Fruit fly (Drosophila melanogaster) whole organism, prepupa: ENCODE data around the gene CG14777.
A peak's percentile ranks its signal among the peaks of the same experiment; 100 is the strongest.

Source experiments
- Blimp-1 ChIP-seq: fragments of 200-800 bp; sonication (Bioruptor generic); optimal IDR thresholded peaks from 3 replicates; lab custom pipeline; 2017; ENCODE audit warnings: missing biosample characterization, missing genetic modification characterization, mild to moderate bottlenecking, moderate library complexity, missing genetic modification reagents
- CG11294 ChIP-seq: fragments of 200-800 bp; sonication (Bioruptor generic); IDR thresholded peaks from 2 replicates; pipeline ENCODE4 v1.3.6; 2022; ENCODE audit warnings: missing biosample characterization, missing genetic modification characterization
- CG11762 ChIP-seq: fragments of 200-800 bp; sonication (Bioruptor generic); optimal IDR thresholded peaks from 3 replicates; lab custom pipeline; 2016; ENCODE audit warnings: missing biosample characterization, missing genetic modification characterization; ENCODE audit not compliant: insufficient read depth
- CG11902 ChIP-seq: fragments of 200-800 bp; sonication (Bioruptor generic); optimal IDR thresholded peaks from 3 replicates; lab custom pipeline; 2016; ENCODE audit warnings: missing biosample characterization, missing genetic modification characterization
- CG15336 ChIP-seq: fragments of 200-800 bp; sonication (Bioruptor generic); IDR thresholded peaks from 2 replicates; pipeline ENCODE4 v1.3.6; 2022; ENCODE audit warnings: missing biosample characterization, missing genetic modification characterization
- CG16779 ChIP-seq: fragments of 200-800 bp; sonication (Bioruptor generic); optimal IDR thresholded peaks from 3 replicates; lab custom pipeline; 2017; ENCODE audit warnings: missing biosample characterization, mild to moderate bottlenecking, missing genetic modification characterization
- CG3032 ChIP-seq: fragments of 200-800 bp; optimal IDR thresholded peaks from 2 replicates; lab custom pipeline; 2019; ENCODE audit warnings: missing biosample characterization, mild to moderate bottlenecking, missing genetic modification characterization, moderate library complexity
- CG31627 ChIP-seq: fragments of 200-800 bp; sonication (Bioruptor generic); optimal IDR thresholded peaks from 3 replicates; lab custom pipeline; 2016; ENCODE audit warnings: missing biosample characterization, missing genetic modification characterization
- CG32006 ChIP-seq: fragments of 200-800 bp; sonication (Bioruptor generic); optimal IDR thresholded peaks from 3 replicates; lab custom pipeline; 2017; ENCODE audit warnings: missing biosample characterization, mild to moderate bottlenecking, missing genetic modification characterization
- CG34406 ChIP-seq: fragments of 200-800 bp; sonication (Bioruptor generic); optimal IDR thresholded peaks from 3 replicates; lab custom pipeline; 2016; ENCODE audit warnings: missing biosample characterization, missing genetic modification characterization
- CG3919 ChIP-seq: fragments of 200-800 bp; sonication (Bioruptor generic); optimal IDR thresholded peaks from 3 replicates; lab custom pipeline; 2016; ENCODE audit warnings: missing biosample characterization, missing genetic modification characterization
- CG4318 ChIP-seq: fragments of 200-800 bp; sonication (Bioruptor generic); optimal IDR thresholded peaks from 3 replicates; lab custom pipeline; 2017; ENCODE audit warnings: missing biosample characterization, mild to moderate bottlenecking, missing genetic modification characterization
- CG6163 ChIP-seq: fragments of 200-800 bp; sonication (Bioruptor generic); IDR thresholded peaks from 3 replicates; pipeline ENCODE4 v1.3.6; 2022; ENCODE audit warnings: missing biosample characterization, missing genetic modification characterization
- CG6276 ChIP-seq: fragments of 200-800 bp; sonication (Bioruptor generic); optimal IDR thresholded peaks from 2 replicates; lab custom pipeline; 2017; ENCODE audit warnings: missing biosample characterization, mild to moderate bottlenecking, missing genetic modification characterization
- CG6792 ChIP-seq: fragments of 200-800 bp; sonication (Bioruptor generic); optimal IDR thresholded peaks from 3 replicates; lab custom pipeline; 2016; ENCODE audit warnings: missing biosample characterization, missing genetic modification characterization
- CG6808 ChIP-seq: fragments of 200-800 bp; sonication (Bioruptor generic); optimal IDR thresholded peaks from 3 replicates; lab custom pipeline; 2017; ENCODE audit warnings: missing biosample characterization, missing genetic modification characterization, mild to moderate bottlenecking, moderate library complexity, missing genetic modification reagents
- CG6854 ChIP-seq: fragments of 200-800 bp; sonication (Bioruptor generic); optimal IDR thresholded peaks from 2 replicates; lab custom pipeline; 2017; ENCODE audit warnings: missing biosample characterization, mild to moderate bottlenecking, missing genetic modification characterization
- CG7368 ChIP-seq: fragments of 200-800 bp; sonication (Bioruptor generic); optimal IDR thresholded peaks from 3 replicates; lab custom pipeline; 2016; ENCODE audit warnings: missing biosample characterization, missing genetic modification characterization
- CG8119 ChIP-seq: fragments of 200-800 bp; sonication (Bioruptor generic); IDR thresholded peaks from 3 replicates; pipeline ENCODE4 v1.3.6; 2022; ENCODE audit warnings: missing biosample characterization, missing genetic modification characterization
- CG8319 ChIP-seq: fragments of 200-800 bp; sonication (Bioruptor generic); optimal IDR thresholded peaks from 3 replicates; lab custom pipeline; 2016; ENCODE audit warnings: missing biosample characterization, missing genetic modification characterization
- CG8632 ChIP-seq: fragments of 200-800 bp; sonication (Bioruptor generic); optimal IDR thresholded peaks from 3 replicates; lab custom pipeline; 2016; ENCODE audit warnings: missing biosample characterization, missing genetic modification characterization
- Eip75B ChIP-seq: fragments of 200-800 bp; sonication (Bioruptor generic); optimal IDR thresholded peaks from 3 replicates; lab custom pipeline; 2016; ENCODE audit warnings: missing biosample characterization, missing genetic modification characterization
- Eip78C ChIP-seq: fragments of 200-800 bp; sonication (Bioruptor generic); peaks from one replicate; lab custom pipeline; 2016; ENCODE audit warnings: missing biosample characterization, missing genetic modification characterization
- Eip93F ChIP-seq: fragments of 200-800 bp; sonication (Bioruptor generic); optimal IDR thresholded peaks from 2 replicates; lab custom pipeline; 2016; ENCODE audit warnings: missing biosample characterization, mild to moderate bottlenecking, missing genetic modification characterization
- Gug ChIP-seq: fragments of 200-800 bp; sonication (Bioruptor generic); IDR thresholded peaks from 2 replicates; pipeline ENCODE4 v1.3.6; 2022; ENCODE audit warnings: missing biosample characterization, missing genetic modification characterization
- Hr38 ChIP-seq: sonication (Bioruptor generic); optimal IDR thresholded peaks from 2 replicates; lab custom pipeline; 2016; ENCODE audit warnings: missing biosample characterization, missing genetic modification characterization
- Hr39 ChIP-seq: fragments of 200-800 bp; sonication (Bioruptor generic); optimal IDR thresholded peaks from 2 replicates; lab custom pipeline; 2016; ENCODE audit warnings: missing biosample characterization, missing genetic modification characterization
- Lpt ChIP-seq: fragments of 200-800 bp; sonication (Bioruptor generic); optimal IDR thresholded peaks from 3 replicates; lab custom pipeline; 2016; ENCODE audit warnings: missing biosample characterization, missing genetic modification characterization
- Met ChIP-seq: fragments of 200-800 bp; sonication (Bioruptor generic); optimal IDR thresholded peaks from 3 replicates; lab custom pipeline; 2016; ENCODE audit warnings: missing biosample characterization, missing genetic modification characterization
- OdsH ChIP-seq: fragments of 200-800 bp; sonication (Bioruptor generic); optimal IDR thresholded peaks from 3 replicates; lab custom pipeline; 2016; ENCODE audit warnings: missing biosample characterization, missing genetic modification characterization
- Smox ChIP-seq: fragments of 200-800 bp; sonication (Bioruptor generic); optimal IDR thresholded peaks from 3 replicates; lab custom pipeline; 2016; ENCODE audit warnings: missing biosample characterization, missing genetic modification characterization
- Sox14 ChIP-seq: fragments of 200-800 bp; sonication (Bioruptor generic); optimal IDR thresholded peaks from 3 replicates; lab custom pipeline; 2016; ENCODE audit warnings: missing biosample characterization, missing genetic modification characterization
- Sox15 ChIP-seq: fragments of 200-800 bp; sonication (Bioruptor generic); optimal IDR thresholded peaks from 3 replicates; lab custom pipeline; 2016; ENCODE audit warnings: missing biosample characterization, missing genetic modification characterization
- acj6 ChIP-seq: fragments of 200-800 bp; sonication (Bioruptor generic); optimal IDR thresholded peaks from 3 replicates; lab custom pipeline; 2016; ENCODE audit warnings: missing biosample characterization, missing genetic modification characterization
- cyc ChIP-seq: fragments of 200-800 bp; sonication (Bioruptor generic); optimal IDR thresholded peaks from 3 replicates; lab custom pipeline; 2016; ENCODE audit warnings: missing biosample characterization, missing genetic modification characterization
- dac ChIP-seq: fragments of 200-800 bp; sonication (Bioruptor generic); optimal IDR thresholded peaks from 2 replicates; lab custom pipeline; 2017; ENCODE audit warnings: missing biosample characterization, mild to moderate bottlenecking, missing genetic modification characterization
- dsx ChIP-seq: fragments of 200-800 bp; optimal IDR thresholded peaks from 3 replicates; lab custom pipeline; 2019; ENCODE audit warnings: missing biosample characterization, mild to moderate bottlenecking, missing genetic modification characterization, moderate library complexity; ENCODE audit not compliant: poor library complexity, severe bottlenecking
- eg ChIP-seq: fragments of 200-800 bp; sonication (Bioruptor generic); IDR thresholded peaks from 3 replicates; pipeline ENCODE4 v1.3.6; 2022; ENCODE audit warnings: missing biosample characterization, missing genetic modification characterization
- esn ChIP-seq: fragments of 200-800 bp; sonication (Bioruptor generic); optimal IDR thresholded peaks from 2 replicates; lab custom pipeline; 2016; ENCODE audit warnings: missing biosample characterization, mild to moderate bottlenecking, missing genetic modification characterization, moderate library complexity
- fd59A ChIP-seq: fragments of 200-800 bp; sonication (Bioruptor generic); optimal IDR thresholded peaks from 2 replicates; lab custom pipeline; 2017; ENCODE audit warnings: missing biosample characterization, mild to moderate bottlenecking, missing genetic modification characterization, missing genetic modification reagents
- fd85E ChIP-seq: fragments of 200-800 bp; sonication (Bioruptor generic); optimal IDR thresholded peaks from 3 replicates; lab custom pipeline; 2016; ENCODE audit warnings: missing biosample characterization, missing genetic modification characterization
- fkh ChIP-seq: fragments of 200-800 bp; sonication (Bioruptor generic); optimal IDR thresholded peaks from 3 replicates; lab custom pipeline; 2017; ENCODE audit warnings: missing biosample characterization, mild to moderate bottlenecking, missing genetic modification characterization, moderate library complexity
- lz ChIP-seq: fragments of 200-800 bp; sonication (Bioruptor generic); optimal IDR thresholded peaks from 3 replicates; lab custom pipeline; 2016; ENCODE audit warnings: missing biosample characterization, missing genetic modification characterization
- net ChIP-seq: fragments of 200-800 bp; sonication (Bioruptor generic); optimal IDR thresholded peaks from 3 replicates; lab custom pipeline; 2016; ENCODE audit warnings: missing biosample characterization, missing genetic modification characterization
- salr ChIP-seq, 2 experiments: fragments of 200-800 bp; sonication (Bioruptor generic); optimal IDR thresholded peaks; 3 replicates each; lab custom pipeline; 2016 to 2018; ENCODE audit warnings: missing biosample characterization in 2 of 2, missing genetic modification characterization in 2 of 2, mild to moderate bottlenecking in 1 of 2
- spab ChIP-seq: fragments of 200-800 bp; sonication (Bioruptor generic); optimal IDR thresholded peaks from 2 replicates; lab custom pipeline; 2017; ENCODE audit warnings: missing biosample characterization, mild to moderate bottlenecking, missing genetic modification characterization, missing genetic modification reagents
- ss ChIP-seq, 2 experiments: fragments of 200-800 bp; sonication (Bioruptor generic); optimal IDR thresholded peaks; 2 replicates in 1 of 2; 3 replicates in 1 of 2; lab custom pipeline; 2017 to 2018; ENCODE audit warnings: mild to moderate bottlenecking in 2 of 2, missing biosample characterization in 2 of 2, missing genetic modification characterization in 2 of 2, moderate library complexity in 1 of 2
- svp ChIP-seq: fragments of 200-800 bp; sonication (Bioruptor generic); peaks from one replicate; lab custom pipeline; 2016; ENCODE audit warnings: missing biosample characterization, missing genetic modification characterization
- topi ChIP-seq: fragments of 200-800 bp; sonication (Bioruptor generic); optimal IDR thresholded peaks from 3 replicates; lab custom pipeline; 2016; ENCODE audit warnings: missing biosample characterization, missing genetic modification characterization
- vri ChIP-seq: fragments of 200-800 bp; sonication (Bioruptor generic); optimal IDR thresholded peaks from 3 replicates; lab custom pipeline; 2016; ENCODE audit warnings: missing biosample characterization, mild to moderate bottlenecking, missing genetic modification characterization

The CG14777 gene

dm6 chrX:1465707-1466504, at the start of gene CG14777, which contains the start of gene O-fut2:
TSS of gene CG14777 (plus strand) at chrX:1466134.
TSS of gene O-fut2 (minus strand) at chrX:1465996.
- TF ChIP-seq Sox14 (GFP tag; lab: Kevin White, UChicago), result peak; percentile 78
- peak; percentile 57 for TF ChIP-seq Eip75B
- peak; percentile 18 for TF ChIP-seq fd59A (GFP tag; lab: Kevin White, UChicago)
- peak; percentile 54 for TF ChIP-seq CG6792
- TF ChIP-seq Eip93F (GFP tag; lab: Kevin White, UChicago), result no peak
- peak; percentile 69 for TF ChIP-seq esn
- TF ChIP-seq dac (GFP tag; lab: Kevin White, UChicago), result peak; percentile 31
- peak; percentile 53 for TF ChIP-seq CG3919 (GFP tag; lab: Kevin White, UChicago)
- TF ChIP-seq CG3032, result peak; percentile 32
- peak; percentile 51 for TF ChIP-seq lz
- TF ChIP-seq Smox (GFP tag; lab: Kevin White, UChicago), result peak; percentile 58
- no peak for TF ChIP-seq CG6854
- no peak for TF ChIP-seq CG6808 (GFP tag; lab: Kevin White, UChicago)
- no peak for TF ChIP-seq CG16779 (tag; lab: Kevin White, UChicago)
- TF ChIP-seq acj6 (GFP tag; lab: Kevin White, UChicago), result peak; percentile 72
- TF ChIP-seq eg (GFP tag; lab: Robert Waterston, UW), result peak; percentile 77
- TF ChIP-seq salr (GFP tag; optimal IDR thresholded peaks at IDR 0.05; lab: Kevin White, UChicago), result no peak
- TF ChIP-seq dsx, result no peak
- TF ChIP-seq net (GFP tag; lab: Kevin White, UChicago), result no peak
- TF ChIP-seq fd85E (GFP tag; lab: Kevin White, UChicago), result no peak
- peak; percentile 12; the same call in 1 of the 2 replicates for TF ChIP-seq CG11294
- peak; percentile 92 for TF ChIP-seq Eip78C (GFP tag; lab: Kevin White, UChicago)
- TF ChIP-seq CG4318, result no peak
- peak; percentile 32 for TF ChIP-seq CG8632 (GFP tag; lab: Kevin White, UChicago)
- peak; percentile 60; the same call in 1 of the 2 replicates for TF ChIP-seq Gug
- TF ChIP-seq cyc (GFP tag; lab: Kevin White, UChicago), result peak; percentile 47
- no peak for TF ChIP-seq Met (GFP tag; lab: Kevin White, UChicago)
- TF ChIP-seq Hr39 (GFP tag; lab: Kevin White, UChicago), result peak; percentile 72
- peak; percentile 53 for TF ChIP-seq topi
- TF ChIP-seq OdsH (GFP tag; lab: Kevin White, UChicago), result no peak
- TF ChIP-seq svp, result peak; percentile 84
- TF ChIP-seq Blimp-1 (GFP tag; lab: Kevin White, UChicago), result no peak
- no peak for TF ChIP-seq vri (GFP tag; lab: Kevin White, UChicago)
- TF ChIP-seq CG8319 (GFP tag; lab: Kevin White, UChicago), result no peak
- TF ChIP-seq CG31627 (GFP tag; lab: Kevin White, UChicago), result peak; percentile 59
- peak; percentile 54 for TF ChIP-seq CG34406
- TF ChIP-seq Sox15 (GFP tag; lab: Kevin White, UChicago), result peak; percentile 43
- TF ChIP-seq fkh (GFP tag; lab: Kevin White, UChicago), result no peak
- peak; percentile 31 for TF ChIP-seq Lpt (GFP tag; lab: Kevin White, UChicago)
- TF ChIP-seq CG11762 (GFP tag; lab: Kevin White, UChicago), result peak; percentile 13
- no peak for TF ChIP-seq CG7368 (GFP tag; lab: Kevin White, UChicago)
- TF ChIP-seq CG6163 (GFP tag; lab: Robert Waterston, UW), result peak; percentile 69
- peak; percentile 75 for TF ChIP-seq CG15336 (GFP tag; lab: Robert Waterston, UW)
- peak in 1 of 2 experiments; percentile 30 for TF ChIP-seq ss (GFP tag; optimal IDR thresholded peaks at IDR 0.05; lab: Kevin White, UChicago)
- no peak for TF ChIP-seq Hr38 (GFP tag; lab: Kevin White, UChicago)
- TF ChIP-seq CG32006 (GFP tag; lab: Kevin White, UChicago), result peak; percentile 80
- no peak for TF ChIP-seq CG6276
- peak; percentile 69 for TF ChIP-seq CG8119 (GFP tag; lab: Robert Waterston, UW)
- no peak for TF ChIP-seq spab
- TF ChIP-seq CG11902 (GFP tag; lab: Kevin White, UChicago), result peak; percentile 35
